Fruit fly (Drosophila melanogaster) whole organism, embryonic: ENCODE data around the gene Slu7.

Source experiments
- CG11695 ChIP-seq: fragments of 200-800 bp; sonication (Bioruptor generic); IDR thresholded peaks from 3 replicates; pipeline ENCODE4 v1.3.6; 2022; ENCODE audit warnings: missing biosample characterization, missing genetic modification characterization
- CG12769 ChIP-seq: fragments of 200-800 bp; sonication (Bioruptor generic); optimal IDR thresholded peaks from 2 replicates; lab custom pipeline; 2019; ENCODE audit warnings: missing biosample characterization, mild to moderate bottlenecking, missing genetic modification characterization, moderate library complexity
- CG13894 ChIP-seq: fragments of 200-800 bp; sonication (Bioruptor generic); optimal IDR thresholded peaks from 3 replicates; lab custom pipeline; 2018; ENCODE audit warnings: missing biosample characterization, mild to moderate bottlenecking, missing genetic modification characterization, moderate library complexity
- CG14050 ChIP-seq: fragments of 200-800 bp; sonication (Bioruptor generic); IDR thresholded peaks from 3 replicates; pipeline ENCODE4 v1.3.6; 2022; ENCODE audit warnings: missing biosample characterization, missing genetic modification characterization
- CG15601 ChIP-seq: fragments of 200-800 bp; sonication (Bioruptor generic); optimal IDR thresholded peaks from 3 replicates; lab custom pipeline; 2019; ENCODE audit warnings: missing biosample characterization, mild to moderate bottlenecking, missing genetic modification characterization, moderate library complexity
- CG15696 ChIP-seq: fragments of 200-800 bp; sonication (Bioruptor generic); optimal IDR thresholded peaks from 2 replicates; lab custom pipeline; 2019; ENCODE audit warnings: missing biosample characterization, mild to moderate bottlenecking, missing genetic modification characterization, moderate library complexity
- CG16863 ChIP-seq: fragments of 200-800 bp; sonication (Bioruptor generic); optimal IDR thresholded peaks from 3 replicates; lab custom pipeline; 2016; ENCODE audit warnings: missing biosample characterization, missing genetic modification characterization
- CG18011 ChIP-seq: fragments of 200-800 bp; sonication (Bioruptor generic); optimal IDR thresholded peaks from 2 replicates; lab custom pipeline; 2017; ENCODE audit warnings: missing biosample characterization, missing genetic modification characterization, mild to moderate bottlenecking, moderate library complexity, missing genotype
- CG2199 ChIP-seq: fragments of 200-800 bp; sonication (Bioruptor generic); IDR thresholded peaks from 3 replicates; pipeline ENCODE4 v1.3.6; 2022; ENCODE audit warnings: missing biosample characterization, missing genetic modification characterization
- CG2202 ChIP-seq: fragments of 200-800 bp; sonication (Bioruptor generic); optimal IDR thresholded peaks from 2 replicates; lab custom pipeline; 2018; ENCODE audit warnings: missing biosample characterization, mild to moderate bottlenecking, missing genetic modification characterization
- CG30403 ChIP-seq: fragments of 200-800 bp; sonication (Bioruptor generic); optimal IDR thresholded peaks from 3 replicates; lab custom pipeline; 2016; ENCODE audit warnings: missing biosample characterization, missing genetic modification characterization
- CG3163 ChIP-seq: fragments of 200-800 bp; sonication (Bioruptor generic); optimal IDR thresholded peaks from 3 replicates; lab custom pipeline; 2016; ENCODE audit warnings: missing biosample characterization, missing genetic modification characterization
- CG4328 ChIP-seq: fragments of 200-800 bp; sonication (Bioruptor generic); optimal IDR thresholded peaks from 3 replicates; lab custom pipeline; 2017; ENCODE audit warnings: missing biosample characterization, missing genetic modification reagents, missing genetic modification characterization
- CG4730 ChIP-seq: fragments of 200-800 bp; sonication (Bioruptor generic); IDR thresholded peaks from 2 replicates; pipeline ENCODE4 v1.3.6; 2022; ENCODE audit warnings: missing biosample characterization, missing genetic modification characterization
- CG4820 ChIP-seq: fragments of 200-800 bp; sonication (Bioruptor generic); optimal IDR thresholded peaks from 3 replicates; lab custom pipeline; 2016; ENCODE audit warnings: missing biosample characterization, missing genetic modification characterization
- CG5180 ChIP-seq: fragments of 200-800 bp; sonication (Bioruptor generic); optimal IDR thresholded peaks from 3 replicates; lab custom pipeline; 2017; ENCODE audit warnings: missing biosample characterization, missing genetic modification characterization, mild to moderate bottlenecking, moderate library complexity, missing genetic modification reagents
- CG6854 ChIP-seq: fragments of 200-800 bp; sonication (Bioruptor generic); optimal IDR thresholded peaks from 3 replicates; lab custom pipeline; 2017; ENCODE audit warnings: missing biosample characterization, mild to moderate bottlenecking, missing genetic modification characterization
- CG7372 ChIP-seq: fragments of 200-800 bp; sonication (Bioruptor generic); IDR thresholded peaks from 2 replicates; pipeline ENCODE4 v1.3.6; 2022; ENCODE audit warnings: missing biosample characterization, missing genetic modification characterization
- Dip2 ChIP-seq: fragments of 200-800 bp; sonication (Bioruptor generic); IDR thresholded peaks from 2 replicates; pipeline ENCODE4 v1.3.6; 2022; ENCODE audit warnings: missing biosample characterization, missing genetic modification characterization
- Dp ChIP-seq: fragments of 200-800 bp; sonication (Bioruptor generic); optimal IDR thresholded peaks from 2 replicates; lab custom pipeline; 2018; ENCODE audit warnings: missing biosample characterization, mild to moderate bottlenecking, missing genetic modification characterization, moderate library complexity
- Elba2 ChIP-seq: fragments of 200-800 bp; sonication (Bioruptor generic); optimal IDR thresholded peaks from 3 replicates; lab custom pipeline; 2016; ENCODE audit warnings: missing biosample characterization, missing genetic modification characterization
- Fer1 ChIP-seq: fragments of 200-800 bp; sonication (Bioruptor generic); optimal IDR thresholded peaks from 2 replicates; lab custom pipeline; 2017; ENCODE audit warnings: missing biosample characterization, mild to moderate bottlenecking, missing genetic modification characterization
- H2.0 ChIP-seq: fragments of 200-800 bp; sonication (Bioruptor generic); IDR thresholded peaks from 2 replicates; pipeline ENCODE4 v1.3.6; 2022; ENCODE audit warnings: missing biosample characterization, missing genetic modification characterization
- Lim3 ChIP-seq: fragments of 200-800 bp; sonication (Bioruptor generic); IDR thresholded peaks from 2 replicates; pipeline ENCODE4 v1.3.6; 2022; ENCODE audit warnings: missing biosample characterization, missing genetic modification characterization
- Meics ChIP-seq: fragments of 200-800 bp; sonication (Bioruptor generic); optimal IDR thresholded peaks from 2 replicates; lab custom pipeline; 2017; ENCODE audit warnings: missing biosample characterization, mild to moderate bottlenecking, missing genetic modification characterization
- PHDP ChIP-seq: fragments of 200-800 bp; sonication (Bioruptor generic); optimal IDR thresholded peaks from 3 replicates; lab custom pipeline; 2018; ENCODE audit warnings: missing biosample characterization, mild to moderate bottlenecking, missing genetic modification characterization, moderate library complexity
- Pdp1 ChIP-seq, 2 experiments: fragments of 200-800 bp; sonication (Bioruptor generic); optimal IDR thresholded peaks; 3 replicates each; lab custom pipeline; 2016; ENCODE audit warnings: missing biosample characterization in 2 of 2, missing genetic modification characterization in 2 of 2, mild to moderate bottlenecking in 1 of 2, moderate library complexity in 1 of 2
- Poxn ChIP-seq: fragments of 200-800 bp; sonication (Bioruptor generic); IDR thresholded peaks from 2 replicates; pipeline ENCODE4 v1.3.6; 2022; ENCODE audit warnings: missing biosample characterization, missing genetic modification characterization
- Xbp1 ChIP-seq: fragments of 200-800 bp; sonication (Bioruptor generic); optimal IDR thresholded peaks from 3 replicates; lab custom pipeline; 2016; ENCODE audit warnings: missing biosample characterization, mild to moderate bottlenecking, missing genetic modification characterization
- Xrp1 ChIP-seq: fragments of 200-800 bp; sonication (Bioruptor generic); IDR thresholded peaks from 2 replicates; pipeline ENCODE4 v1.3.6; 2022; ENCODE audit warnings: missing biosample characterization, missing genetic modification characterization
- aop ChIP-seq: fragments of 200-800 bp; sonication (Bioruptor generic); IDR thresholded peaks from 2 replicates; pipeline ENCODE4 v1.3.6; 2022; ENCODE audit warnings: missing biosample characterization, missing genetic modification characterization
- bab2 ChIP-seq: fragments of 200-800 bp; sonication (Bioruptor generic); optimal IDR thresholded peaks from 2 replicates; lab custom pipeline; 2016; ENCODE audit warnings: missing biosample characterization, missing genetic modification characterization
- bcd ChIP-seq: fragments of 200-800 bp; sonication (Bioruptor generic); optimal IDR thresholded peaks from 2 replicates; lab custom pipeline; 2017; ENCODE audit warnings: missing biosample characterization, mild to moderate bottlenecking, missing genetic modification characterization
- bigmax ChIP-seq: fragments of 200-800 bp; sonication (Bioruptor generic); optimal IDR thresholded peaks from 2 replicates; lab custom pipeline; 2018; ENCODE audit warnings: missing biosample characterization, mild to moderate bottlenecking, missing genetic modification characterization
- bsh ChIP-seq, 2 experiments: fragments of 200-800 bp; sonication (Bioruptor generic); optimal IDR thresholded peaks; 2 replicates each; lab custom pipeline; 2017 to 2018; ENCODE audit warnings: mild to moderate bottlenecking in 2 of 2, missing biosample characterization in 2 of 2, missing genetic modification characterization in 2 of 2, moderate library complexity in 1 of 2
- ci ChIP-seq: fragments of 200-800 bp; sonication (Bioruptor generic); IDR thresholded peaks from 3 replicates; pipeline ENCODE4 v1.3.6; 2022; ENCODE audit warnings: missing biosample characterization, missing genetic modification characterization
- cwo ChIP-seq: fragments of 200-800 bp; sonication (Bioruptor generic); optimal IDR thresholded peaks from 3 replicates; lab custom pipeline; 2017; ENCODE audit warnings: missing biosample characterization, missing genetic modification characterization, mild to moderate bottlenecking, moderate library complexity, missing genetic modification reagents
- esg ChIP-seq: fragments of 200-800 bp; sonication (Bioruptor generic); conservative IDR thresholded peaks from 2 replicates; pipeline ENCODE4 v1.3.6; 2022; ENCODE audit warnings: missing biosample characterization, missing genetic modification characterization
- fru ChIP-seq: fragments of >200 bp; optimal IDR thresholded peaks from 2 replicates; lab custom pipeline; 2017
- hkb ChIP-seq, 2 experiments: fragments of 200-800 bp in 1 of 2; fragments of >200 bp in 1 of 2; sonication (Bioruptor generic) in 1 of 2; IDR thresholded peaks in 1 of 2; optimal IDR thresholded peaks in 1 of 2; 2 replicates each; pipeline versions ENCODE4 v1.3.6 to Lab custom; 2017 to 2022; ENCODE audit warnings: missing biosample characterization in 1 of 2, missing genetic modification characterization in 1 of 2
- sd ChIP-seq: fragments of 200-800 bp; sonication (Bioruptor generic); optimal IDR thresholded peaks from 3 replicates; lab custom pipeline; 2018; ENCODE audit warnings: missing biosample characterization, mild to moderate bottlenecking, missing genetic modification characterization, moderate library complexity
- sens ChIP-seq: fragments of 200-800 bp; sonication (Bioruptor generic); peaks from one replicate; lab custom pipeline; 2016; ENCODE audit warnings: missing biosample characterization, missing genetic modification characterization
- sna ChIP-seq: fragments of 200-800 bp; sonication (Bioruptor generic); IDR thresholded peaks from 2 replicates; pipeline ENCODE4 v1.3.6; 2022; ENCODE audit warnings: missing biosample characterization, missing genetic modification characterization; ENCODE audit not compliant: partially characterized antibody
- tll ChIP-seq, 2 experiments: fragments of 200-800 bp in 1 of 2; fragments of >200 bp in 1 of 2; sonication (Bioruptor generic) in 1 of 2; optimal IDR thresholded peaks; 2 replicates each; lab custom pipeline; 2017 to 2019; ENCODE audit warnings: missing biosample characterization in 2 of 2, missing genetic modification characterization in 2 of 2, mild to moderate bottlenecking in 1 of 2, moderate library complexity in 1 of 2
- ttk ChIP-seq: fragments of 200-800 bp; sonication (Bioruptor generic); IDR thresholded peaks from 2 replicates; pipeline ENCODE4 v2.1.2; 2022; ENCODE audit warnings: missing biosample characterization, missing genetic modification characterization
- twi ChIP-seq: fragments of 200-800 bp; optimal IDR thresholded peaks from 2 replicates; lab custom pipeline; 2019; ENCODE audit warnings: missing biosample characterization, mild to moderate bottlenecking, missing genetic modification characterization, moderate library complexity
- vnd ChIP-seq: fragments of 200-800 bp; sonication (Bioruptor generic); IDR thresholded peaks from 3 replicates; pipeline ENCODE4 v1.3.6; 2022; ENCODE audit warnings: missing biosample characterization, missing genetic modification characterization; ENCODE audit not compliant: partially characterized antibody
- zen ChIP-seq: fragments of 200-800 bp; sonication (Bioruptor generic); optimal IDR thresholded peaks from 3 replicates; lab custom pipeline; 2018; ENCODE audit warnings: missing biosample characterization, mild to moderate bottlenecking, missing genetic modification characterization, moderate library complexity
- zf30C ChIP-seq: fragments of 200-800 bp; sonication (Bioruptor generic); optimal IDR thresholded peaks from 3 replicates; lab custom pipeline; 2018; ENCODE audit warnings: missing biosample characterization, mild to moderate bottlenecking, missing genetic modification characterization

The Slu7 gene

dm6 chr3R:29074001-29074609, 35.2 kb upstream of the Slu7 start (continued):
- TF ChIP-seq sna (GFP tag; lab: Robert Waterston, UW) (0 out of 2 replicates have a peak, but pooled peaks have one; percentile 27), CG14050 (GFP tag; lab: Robert Waterston, UW) (no peak), CG13894 (peak; percentile 49), CG4820 (GFP tag; lab: Kevin White, UChicago) (no peak), twi (tag; lab: Kevin White, UChicago) (peak; percentile 35), tll (GFP tag; optimal IDR thresholded peaks at IDR 0.05; lab: Kevin White, UChicago) (peak in 1 of 2 experiments; percentile 89), Poxn (GFP tag; lab: Robert Waterston, UW) (no peak), aop (GFP tag; lab: Robert Waterston, UW) (no peak), ttk (GFP tag; lab: Robert Waterston, UW) (no peak), Dip2 (GFP tag; lab: Robert Waterston, UW) (no peak), Xrp1 (0 out of 2 replicates have a peak, but pooled peaks have one; percentile 19), CG30403 (no peak), vnd (GFP tag; lab: Robert Waterston, UW) (no peak), CG15601 (tag; lab: Kevin White, UChicago) (peak; percentile 5), CG16863 (GFP tag; lab: Kevin White, UChicago) (no peak), CG6854 (GFP tag; lab: Kevin White, UChicago) (no peak), cwo (GFP tag; lab: Kevin White, UChicago) (no peak), CG4730 (no peak), bsh (GFP tag; optimal IDR thresholded peaks at IDR 0.05; lab: Kevin White, UChicago) (peak in 1 of 2 experiments; percentile 10), sd (tag; lab: Kevin White, UChicago) (peak; percentile 32), PHDP (tag; lab: Kevin White, UChicago) (peak; percentile 14), Dp (GFP tag; lab: Kevin White, UChicago) (no peak), sens (GFP tag; lab: Kevin White, UChicago) (peak; percentile 31), hkb (optimal IDR thresholded peaks at IDR 0.05; lab: Kevin White, UChicago) (no peak), hkb (GFP tag; IDR thresholded peaks at IDR 0.05; lab: Robert Waterston, UW) (no peak), bigmax (GFP tag; lab: Kevin White, UChicago) (peak; percentile 96), bcd (no peak), CG4328 (no peak), CG7372 (no peak), H2.0 (no peak), CG2199 (0 out of 3 replicates have a peak, but pooled peaks have one; percentile 33), Meics (GFP tag; lab: Kevin White, UChicago) (no peak), Xbp1 (no peak), CG5180 (GFP tag; lab: Kevin White, UChicago) (peak; percentile 2), Fer1 (GFP tag; lab: Kevin White, UChicago) (peak; percentile 30), CG15696 (tag; lab: Kevin White, UChicago) (peak; percentile 19), CG2202 (tag; lab: Kevin White, UChicago) (peak; percentile 21), Pdp1 (GFP tag; optimal IDR thresholded peaks at IDR 0.05; lab: Kevin White, UChicago) (peak in 1 of 2 experiments; percentile 76), esg (GFP tag; lab: Robert Waterston, UW) (no peak), Lim3 (no peak), CG18011 (GFP tag; lab: Kevin White, UChicago) (no peak), CG12769 (tag; lab: Kevin White, UChicago) (peak; percentile 78), zf30C (no peak), CG3163 (GFP tag; lab: Kevin White, UChicago) (peak; percentile 10), CG11695 (GFP tag; lab: Robert Waterston, UW) (no peak), fru (no peak), zen (peak; percentile 71), ci (GFP tag; lab: Robert Waterston, UW) (peak; percentile 64), Elba2 (GFP tag; lab: Kevin White, UChicago) (no peak), bab2 (GFP tag; lab: Kevin White, UChicago) (no peak)
